Worm (Caenorhabditis elegans): ENCODE data around the gene ZC487.1.

The ZC487.1 gene

ce11 chrV:6727222-6727621 lies at the start of gene ZC487.1:
Gene ZC487.1, plus strand, starts transcription at chrV:6727522.
- TF ChIP-seq F10B5.3 (tag; optimal IDR thresholded peaks at IDR 0.05) (no peak), lin-1 (GFP tag; IDR thresholded peaks at IDR 0.05) (no peak), zip-11 (GFP tag; IDR thresholded peaks at IDR 0.05) (no peak), hmg-1.1 (GFP tag; IDR thresholded peaks at IDR 0.05) (no peak), daf-12 (tag; optimal IDR thresholded peaks at IDR 0.05) (no peak), jun-1 (tag; optimal IDR thresholded peaks at IDR 0.05) (no peak), nhr-76 (tag; optimal IDR thresholded peaks at IDR 0.05) (no peak), ZK337.2 (GFP tag; IDR thresholded peaks at IDR 0.05) (no peak), snpc-1.2 (GFP tag; IDR thresholded peaks at IDR 0.05) (no peak), gei-8 (GFP tag; optimal IDR thresholded peaks at IDR 0.05) (no peak), madf-5 (GFP tag; IDR thresholded peaks at IDR 0.05) (no peak), lin-38 (GFP tag; IDR thresholded peaks at IDR 0.05) (no peak), daf-16 (GFP tag; optimal IDR thresholded peaks at IDR 0.05) (no peak), daf-16 (tag; optimal IDR thresholded peaks at IDR 0.05) (no peak), ama-1 (optimal IDR thresholded peaks at IDR 0.05) (no peak)

ce11 chrV:6681501-6681900 lies 45.8 kb upstream of the ZC487.1 start, which contains the start of gene egl-46:
Gene egl-46, minus strand, starts transcription at chrV:6681573.
- TF ChIP-seq Y75B8A.6 (GFP tag; IDR thresholded peaks at IDR 0.05), result no peak
- no peak for TF ChIP-seq ceh-32 (tag; optimal IDR thresholded peaks at IDR 0.05; ENCODE audit: poor library complexity)
- TF ChIP-seq spr-1 (tag; optimal IDR thresholded peaks at IDR 0.05), result no peak
- no peak for TF ChIP-seq nhr-41 (GFP tag; IDR thresholded peaks at IDR 0.05)
- TF ChIP-seq pha-4 (GFP tag; IDR thresholded peaks at IDR 0.05), result no peak
- no peak for TF ChIP-seq pha-4 (tag; optimal IDR thresholded peaks at IDR 0.05)
- TF ChIP-seq skn-1 (tag; optimal IDR thresholded peaks at IDR 0.05), result no peak
- no peak for TF ChIP-seq unc-130 (GFP tag; optimal IDR thresholded peaks at IDR 0.05)
- no peak for TF ChIP-seq cey-2 (tag; optimal IDR thresholded peaks at IDR 0.05; ENCODE audit: borderline replicate concordance, insufficient read depth)
- no peak for TF ChIP-seq attf-4 (tag; optimal IDR thresholded peaks at IDR 0.05)
- TF ChIP-seq ceh-44 (GFP tag; IDR thresholded peaks at IDR 0.05), result no peak
- no peak for TF ChIP-seq set-16 (GFP tag; IDR thresholded peaks at IDR 0.05)
- no peak for TF ChIP-seq F49E8.2 (tag; optimal IDR thresholded peaks at IDR 0.05; ENCODE audit: borderline replicate concordance)
- no peak for TF ChIP-seq F26F4.8 (GFP tag; conservative IDR thresholded peaks at IDR 0.05)
- TF ChIP-seq pqm-1 (tag; optimal IDR thresholded peaks at IDR 0.05), result no peak
- TF ChIP-seq nhr-237 (tag; optimal IDR thresholded peaks at IDR 0.05), result no peak
- TF ChIP-seq ama-1 (optimal IDR thresholded peaks at IDR 0.05), result no peak
- no peak for TF ChIP-seq dmd-6 (GFP tag; IDR thresholded peaks at IDR 0.05)
- no peak for TF ChIP-seq madf-9 (GFP tag; conservative IDR thresholded peaks at IDR 0.05)
- TF ChIP-seq fos-1 (tag; optimal IDR thresholded peaks at IDR 0.05), result no peak

ce11 chrV:6683282-6683681 lies 44.0 kb upstream of the ZC487.1 start:
- peak; percentile 49 for TF ChIP-seq aha-1 (tag)
- TF ChIP-seq F49E8.2 (tag; optimal IDR thresholded peaks at IDR 0.05; ENCODE audit: borderline replicate concordance), result no peak

- no peak for TF ChIP-seq nhr-76 (tag; optimal IDR thresholded peaks at IDR 0.05)
- peak in 1 of 2 experiments; percentile 95 for TF ChIP-seq unc-62 (GFP tag; optimal IDR thresholded peaks at IDR 0.05 in 1 of 2)
- no peak for TF ChIP-seq unc-62 (tag; optimal IDR thresholded peaks at IDR 0.05)
These were observed 43.6 kb upstream of the ZC487.1 start for ce11 chrV:6683740-6684139.

- TF ChIP-seq dpl-1 (GFP tag; optimal IDR thresholded peaks at IDR 0.05), result no peak
- no peak for TF ChIP-seq ZK546.5 (tag; optimal IDR thresholded peaks at IDR 0.05)
- no peak for TF ChIP-seq lim-7 (GFP tag; IDR thresholded peaks at IDR 0.05)
- no peak for TF ChIP-seq Y48G9A.11 (GFP tag; IDR thresholded peaks at IDR 0.05)
- TF ChIP-seq ceh-28 (tag; optimal IDR thresholded peaks at IDR 0.05), result no peak
- TF ChIP-seq aha-1 (tag), result peak; percentile 35
- TF ChIP-seq T26A8.4 (GFP tag; IDR thresholded peaks at IDR 0.05), result no peak
- no peak for TF ChIP-seq ceh-20 (GFP tag; IDR thresholded peaks at IDR 0.05)
- no peak for TF ChIP-seq aly-2 (tag; optimal IDR thresholded peaks at IDR 0.05)
These were observed 42.8 kb upstream of the ZC487.1 start for ce11 chrV:6684541-6684940.

Measured in whole organism, L4 larva.